Worm (Caenorhabditis elegans): ENCODE measurements around the gene C07A9.10.

C07A9.10 gene

ce11 chrIII:9655802-9656201 lies 30.1 kb downstream of the C07A9.10 start, which contains the start of gene C15H7.4:
C15H7.4 (minus strand) TSS chrIII:9655902.
- TF ChIP-seq elt-3 (tag; optimal IDR thresholded peaks at IDR 0.05) (no peak), jun-1 (tag; optimal IDR thresholded peaks at IDR 0.05) (no peak), aly-2 (tag; optimal IDR thresholded peaks at IDR 0.05) (no peak), sea-2 (GFP tag; optimal IDR thresholded peaks at IDR 0.05) (no peak), skn-1 (tag; optimal IDR thresholded peaks at IDR 0.05) (no peak), ceh-82 (tag; optimal IDR thresholded peaks at IDR 0.05) (no peak)

DNA sequence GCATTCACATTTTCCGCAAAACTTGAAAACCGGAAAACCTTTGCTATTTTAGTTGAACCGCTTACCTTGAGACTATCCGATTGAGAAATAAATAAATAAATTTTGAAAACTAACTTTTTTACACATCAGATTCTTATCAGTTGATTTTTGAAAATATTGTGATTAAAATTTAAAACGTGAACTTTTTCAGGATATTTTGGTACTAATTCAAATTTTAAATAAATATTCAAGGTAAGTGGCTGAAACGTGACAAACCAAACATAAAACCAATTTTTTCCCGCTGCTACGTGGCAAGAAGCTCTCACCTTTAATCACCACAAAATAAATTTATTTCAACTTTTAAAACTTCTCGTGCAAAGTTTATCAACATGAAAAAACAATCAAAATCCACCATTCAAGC lies 34.0 kb downstream of the C07A9.10 start, which contains the start of gene C15H7.3:
C15H7.3 (minus strand) TSS at position 101 of the 400 bp plus-strand sequence.
- TF ChIP-seq mdl-1 (tag; optimal IDR thresholded peaks at IDR 0.05) (no peak), zag-1 (tag; optimal IDR thresholded peaks at IDR 0.05) (no peak), pqm-1 (tag; optimal IDR thresholded peaks at IDR 0.05) (no peak), elt-1 (tag; optimal IDR thresholded peaks at IDR 0.05) (no peak), nhr-77 (tag; optimal IDR thresholded peaks at IDR 0.05) (no peak), mml-1 (tag; optimal IDR thresholded peaks at IDR 0.05) (no peak), lin-15B (tag; optimal IDR thresholded peaks at IDR 0.05) (no peak), nhr-28 (tag; optimal IDR thresholded peaks at IDR 0.05) (no peak)

DNA sequence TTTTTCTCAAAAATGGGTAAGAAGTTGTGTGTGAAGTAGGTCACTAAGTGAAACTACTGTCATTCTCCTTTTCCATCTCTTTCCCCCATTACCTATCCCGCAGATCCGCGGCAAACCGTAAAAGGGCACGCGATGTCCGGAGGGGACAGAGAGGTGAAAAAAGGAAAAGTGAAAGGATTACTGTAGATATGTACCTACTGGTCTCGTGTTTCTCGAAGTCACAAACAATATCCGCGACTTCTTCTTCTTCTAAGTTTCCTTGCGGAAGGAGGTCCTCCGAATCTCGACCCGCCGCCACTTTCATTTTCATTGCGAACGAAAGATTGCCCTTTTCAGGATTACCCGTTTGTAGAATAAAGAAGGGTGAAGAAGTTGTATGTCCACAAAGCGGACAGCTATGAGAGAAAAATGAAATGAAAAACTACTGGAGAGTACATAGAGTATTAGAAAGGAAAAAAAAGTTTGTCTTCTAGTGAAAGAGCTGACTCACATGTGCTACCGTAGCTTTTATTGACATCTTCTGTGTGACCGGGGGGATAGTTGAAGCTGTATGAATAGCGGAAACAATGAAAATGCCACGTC lies 39.3 kb downstream of the C07A9.10 start:
- TF ChIP-seq snpc-4 (tag; optimal IDR thresholded peaks at IDR 0.05) (no peak), lin-39 (tag; optimal IDR thresholded peaks at IDR 0.05) (no peak), ZK546.5 (tag; optimal IDR thresholded peaks at IDR 0.05) (no peak), nhr-67 (tag; optimal IDR thresholded peaks at IDR 0.05) (no peak), elt-2 (tag; optimal IDR thresholded peaks at IDR 0.05) (no peak), elt-3 (tag; optimal IDR thresholded peaks at IDR 0.05) (no peak), ceh-9 (tag; optimal IDR thresholded peaks at IDR 0.05) (no peak), daf-12 (tag; optimal IDR thresholded peaks at IDR 0.05) (no peak), nhr-23 (tag; optimal IDR thresholded peaks at IDR 0.05) (peak; percentile 84), nhr-77 (tag; optimal IDR thresholded peaks at IDR 0.05) (no peak), hmg-11 (tag; optimal IDR thresholded peaks at IDR 0.05) (no peak), nhr-43 (tag; optimal IDR thresholded peaks at IDR 0.05; ENCODE audit: poor library complexity, severe bottlenecking) (peak; percentile 66), nhr-237 (tag; optimal IDR thresholded peaks at IDR 0.05) (no peak), jun-1 (tag; optimal IDR thresholded peaks at IDR 0.05) (no peak), aly-2 (tag; optimal IDR thresholded peaks at IDR 0.05) (no peak), nhr-25 (tag; optimal IDR thresholded peaks at IDR 0.05) (peak; percentile 10), ceh-16 (tag; optimal IDR thresholded peaks at IDR 0.05) (no peak), nhr-12 (tag; optimal IDR thresholded peaks at IDR 0.05) (no peak), nhr-11 (tag; optimal IDR thresholded peaks at IDR 0.05) (no peak), lsy-12 (tag; optimal IDR thresholded peaks at IDR 0.05) (no peak), ceh-28 (tag; optimal IDR thresholded peaks at IDR 0.05) (no peak), eor-1 (tag; optimal IDR thresholded peaks at IDR 0.05) (no peak)

DNA sequence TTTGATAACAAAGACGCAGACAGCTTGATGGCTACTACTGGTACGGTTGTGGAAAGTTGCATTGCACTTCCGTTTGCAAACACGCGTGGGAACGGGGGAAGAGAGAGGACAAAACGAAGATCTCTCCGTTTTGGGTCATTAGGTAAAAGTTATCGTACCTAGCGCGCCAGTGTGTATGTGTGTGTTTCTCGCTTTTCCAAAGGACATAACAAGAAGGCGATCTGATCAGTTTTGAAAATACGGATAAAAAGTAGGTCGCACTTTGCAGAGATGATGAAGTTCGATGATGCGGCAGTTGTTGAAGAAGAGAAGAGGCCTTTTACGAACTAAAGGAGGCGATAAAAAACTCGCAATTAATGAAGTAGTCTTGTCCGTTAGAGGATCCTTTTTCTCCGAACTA lies 40.8 kb downstream of the C07A9.10 start:
- TF ChIP-seq nhr-23 (tag; optimal IDR thresholded peaks at IDR 0.05) (peak; percentile 59), tbx-2 (tag; optimal IDR thresholded peaks at IDR 0.05) (no peak), nhr-76 (tag; optimal IDR thresholded peaks at IDR 0.05) (no peak), elt-3 (tag; optimal IDR thresholded peaks at IDR 0.05) (peak in 1 of 3 experiments; percentile 66)

DNA sequence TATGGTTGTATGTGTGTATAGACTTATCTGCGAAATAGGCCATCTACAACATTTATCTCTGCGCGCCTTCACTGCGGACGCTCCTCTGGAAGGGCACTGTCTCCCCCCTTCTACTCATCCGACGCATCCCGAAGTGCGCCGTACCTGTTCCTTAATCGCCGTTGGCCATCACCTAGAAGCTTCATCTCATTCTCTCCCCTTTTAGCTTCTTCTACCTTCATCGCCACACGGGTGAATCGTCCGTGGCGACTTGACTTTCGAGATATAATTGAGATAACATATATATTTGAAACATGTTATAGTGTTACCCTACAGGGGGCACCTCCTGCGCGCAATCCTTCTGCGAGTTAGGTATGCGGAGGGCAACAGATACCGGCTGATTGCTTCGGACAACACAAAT lies 43.7 kb downstream of the C07A9.10 start:
- TF ChIP-seq sea-2 (GFP tag; optimal IDR thresholded peaks at IDR 0.05) (no peak), nhr-23 (tag; optimal IDR thresholded peaks at IDR 0.05) (peak; percentile 16)
